Fruit fly (Drosophila melanogaster) whole organism, pupa: ENCODE data around the gene CG7465.

Source experiments
- CG10348 ChIP-seq: fragments of 200-800 bp; sonication (Bioruptor generic); IDR thresholded peaks from 2 replicates; pipeline ENCODE4 v1.3.6; 2022; ENCODE audit warnings: missing biosample characterization, missing genetic modification characterization
- CG12605 ChIP-seq: fragments of 200-800 bp; sonication (Bioruptor generic); IDR thresholded peaks from 2 replicates; pipeline ENCODE4 v1.3.6; 2022; ENCODE audit warnings: missing biosample characterization, missing genetic modification characterization
- CG14655 ChIP-seq: fragments of 200-800 bp; sonication (Bioruptor generic); optimal IDR thresholded peaks from 3 replicates; lab custom pipeline; 2017; ENCODE audit warnings: mild to moderate bottlenecking, missing biosample characterization, missing genetic modification reagents, missing genetic modification characterization
- CG15710 ChIP-seq: fragments of 200-800 bp; sonication (Bioruptor generic); optimal IDR thresholded peaks from 2 replicates; lab custom pipeline; 2018; ENCODE audit warnings: missing biosample characterization, mild to moderate bottlenecking, missing genetic modification characterization, moderate library complexity
- CG4496 ChIP-seq: fragments of 200-800 bp; sonication (Bioruptor generic); IDR thresholded peaks from 3 replicates; pipeline ENCODE4 v1.3.6; 2022; ENCODE audit warnings: missing biosample characterization, missing genetic modification characterization
- CG8159 ChIP-seq: fragments of 200-800 bp; sonication (Bioruptor generic); optimal IDR thresholded peaks from 3 replicates; lab custom pipeline; 2018; ENCODE audit warnings: missing biosample characterization, mild to moderate bottlenecking, missing genetic modification characterization, moderate library complexity
- D1 ChIP-seq: fragments of 200-800 bp; sonication (Bioruptor generic); optimal IDR thresholded peaks from 2 replicates; lab custom pipeline; 2018; ENCODE audit warnings: missing biosample characterization, mild to moderate bottlenecking, missing genetic modification characterization, moderate library complexity
- Ets98B ChIP-seq: fragments of 200-800 bp; sonication (Bioruptor generic); IDR thresholded peaks from 2 replicates; pipeline ENCODE4 v1.3.6; 2022; ENCODE audit warnings: missing biosample characterization, missing genetic modification characterization
- Pif1B ChIP-seq: fragments of 200-800 bp; sonication (Bioruptor generic); optimal IDR thresholded peaks from 3 replicates; lab custom pipeline; 2016; ENCODE audit warnings: missing biosample characterization, missing genetic modification characterization
- Snoo ChIP-seq: fragments of 200-800 bp; sonication (Bioruptor generic); optimal IDR thresholded peaks from 3 replicates; lab custom pipeline; 2017; ENCODE audit warnings: missing biosample characterization, mild to moderate bottlenecking, missing genetic modification characterization, inconsistent platforms
- fd96Ca ChIP-seq: fragments of 200-800 bp; sonication (Bioruptor generic); IDR thresholded peaks from 3 replicates; pipeline ENCODE4 v1.3.6; 2022; ENCODE audit warnings: missing biosample characterization, missing genetic modification characterization
- gl ChIP-seq: fragments of 200-800 bp; sonication (Bioruptor generic); optimal IDR thresholded peaks from 2 replicates; lab custom pipeline; 2018; ENCODE audit warnings: missing biosample characterization, mild to moderate bottlenecking, missing genetic modification characterization
- rn ChIP-seq: fragments of 200-800 bp; sonication (Bioruptor generic); IDR thresholded peaks from 2 replicates; pipeline ENCODE4 v1.3.6; 2022; ENCODE audit warnings: missing biosample characterization, missing genetic modification characterization

- TF ChIP-seq D1 (tag; lab: Kevin White, UChicago) (no peak), rn (GFP tag; lab: Robert Waterston, UW) (no peak), gl (tag; lab: Kevin White, UChicago) (no peak), Pif1B (GFP tag; lab: Kevin White, UChicago) (no peak), CG4496 (GFP tag; lab: Robert Waterston, UW) (no peak), CG12605 (GFP tag; lab: Robert Waterston, UW) (no peak), Ets98B (no peak), CG10348 (GFP tag; lab: Robert Waterston, UW) (no peak), CG14655 (GFP tag; lab: Kevin White, UChicago) (peak; percentile 12), Snoo (tag; lab: Kevin White, UChicago) (no peak), CG8159 (no peak), fd96Ca (no peak), CG15710 (no peak)
Observed at dm6 chr3L:4461454-4462045, 18.5 kb upstream of the CG7465 start, which contains the start of gene CG15023.
